Worm (Caenorhabditis elegans) whole organism, mixed stage, embryonic: ENCODE measurements around the gene ZK632.11.

Experiments used
- M03D4.4 ChIP-seq: sonication (generic microtip); optimal IDR thresholded peaks from 2 replicates; lab custom pipeline; 2017; ENCODE audit warnings: mild to moderate bottlenecking, missing genetic modification characterization, missing compliant biosample characterization
- bed-3 ChIP-seq: fragments of 200-800 bp; sonication (Bioruptor generic); optimal IDR thresholded peaks from 3 replicates; lab custom pipeline; 2018; ENCODE audit warnings: mild to moderate bottlenecking, missing genetic modification characterization, moderate library complexity, missing compliant biosample characterization
- blmp-1 ChIP-seq: fragments of 150-350 bp; optimal IDR thresholded peaks from 2 replicates; lab custom pipeline; 2014; ENCODE audit warnings: missing biosample characterization, missing genetic modification characterization
- ceh-39 ChIP-seq: fragments of 150-350 bp; optimal IDR thresholded peaks from 2 replicates; lab custom pipeline; 2014; ENCODE audit warnings: missing biosample characterization, missing genetic modification characterization
- ceh-83 ChIP-seq: fragments of 200-800 bp; sonication (Bioruptor generic); optimal IDR thresholded peaks from 2 replicates; lab custom pipeline; 2018; ENCODE audit warnings: mild to moderate bottlenecking, missing genetic modification characterization, missing compliant biosample characterization
- ces-1 ChIP-seq: fragments of 150-350 bp; optimal IDR thresholded peaks from 2 replicates; lab custom pipeline; 2014; ENCODE audit warnings: missing biosample characterization, missing genetic modification reagents, missing genetic modification characterization
- cnd-1 ChIP-seq: fragments of 200-800 bp; sonication (Bioruptor generic); optimal IDR thresholded peaks from 2 replicates; lab custom pipeline; 2018; ENCODE audit warnings: mild to moderate bottlenecking, missing genetic modification characterization, missing compliant biosample characterization
- drap-1 ChIP-seq: fragments of 200-800 bp; sonication (Bioruptor generic); optimal IDR thresholded peaks from 3 replicates; lab custom pipeline; 2018; ENCODE audit warnings: mild to moderate bottlenecking, missing genetic modification characterization, missing compliant biosample characterization
- elt-3 ChIP-seq: fragments of 150-350 bp; optimal IDR thresholded peaks from 2 replicates; lab custom pipeline; 2014; ENCODE audit warnings: missing biosample characterization, missing genetic modification characterization
- flh-1 ChIP-seq: fragments of 200-800 bp; sonication (Bioruptor generic); optimal IDR thresholded peaks from 2 replicates; lab custom pipeline; 2018; ENCODE audit warnings: mild to moderate bottlenecking, missing genetic modification characterization, moderate library complexity, missing compliant biosample characterization
- hlh-1 ChIP-seq: fragments of 150-350 bp; optimal IDR thresholded peaks from 2 replicates; lab custom pipeline; 2014; ENCODE audit warnings: missing biosample characterization, missing genetic modification reagents, missing genetic modification characterization
- lin-13 ChIP-seq: fragments of 150-350 bp; optimal IDR thresholded peaks from 2 replicates; lab custom pipeline; 2014; ENCODE audit warnings: missing biosample characterization, missing genetic modification characterization
- lin-32 ChIP-seq: fragments of 200-800 bp; sonication (Bioruptor generic); optimal IDR thresholded peaks from 2 replicates; lab custom pipeline; 2018; ENCODE audit warnings: mild to moderate bottlenecking, missing genetic modification characterization, missing compliant biosample characterization
- lsy-2 ChIP-seq: fragments of 150-350 bp; optimal IDR thresholded peaks from 2 replicates; lab custom pipeline; 2014; ENCODE audit warnings: missing biosample characterization, missing genetic modification characterization
- mab-5 ChIP-seq: fragments of 150-350 bp; optimal IDR thresholded peaks from 2 replicates; lab custom pipeline; 2014; ENCODE audit warnings: missing biosample characterization, missing genetic modification characterization
- mep-1 ChIP-seq: fragments of 150-350 bp; optimal IDR thresholded peaks from 2 replicates; lab custom pipeline; 2017; ENCODE audit warnings: missing biosample characterization, missing genetic modification reagents, missing genetic modification characterization, inconsistent platforms
- mls-2 ChIP-seq: sonication (generic microtip); optimal IDR thresholded peaks from 2 replicates; lab custom pipeline; 2016; ENCODE audit warnings: mild to moderate bottlenecking, missing genetic modification characterization, moderate library complexity, missing compliant biosample characterization
- nhr-12 ChIP-seq: fragments of 150-350 bp; optimal IDR thresholded peaks from 2 replicates; lab custom pipeline; 2014; ENCODE audit warnings: missing biosample characterization, missing genetic modification characterization
- nhr-2 ChIP-seq: fragments of 150-350 bp; optimal IDR thresholded peaks from 2 replicates; lab custom pipeline; 2014; ENCODE audit warnings: missing biosample characterization, missing genetic modification characterization
- nhr-237 ChIP-seq: fragments of 150-350 bp; optimal IDR thresholded peaks from 2 replicates; lab custom pipeline; 2014; ENCODE audit warnings: missing biosample characterization, missing genetic modification characterization
- nhr-28 ChIP-seq: fragments of 150-350 bp; optimal IDR thresholded peaks from 2 replicates; lab custom pipeline; 2014; ENCODE audit warnings: missing biosample characterization, missing genetic modification characterization
- nhr-76 ChIP-seq: sonication (generic microtip); optimal IDR thresholded peaks from 2 replicates; lab custom pipeline; 2017; ENCODE audit warnings: missing biosample characterization, missing genetic modification characterization
- sem-2 ChIP-seq: fragments of 200-800 bp; sonication (Bioruptor generic); optimal IDR thresholded peaks from 2 replicates; lab custom pipeline; 2018; ENCODE audit warnings: mild to moderate bottlenecking, missing genetic modification characterization, missing compliant biosample characterization
- sptf-1 ChIP-seq: sonication (generic microtip); optimal IDR thresholded peaks from 2 replicates; lab custom pipeline; 2017; ENCODE audit warnings: mild to moderate bottlenecking, missing genetic modification characterization, moderate library complexity, missing compliant biosample characterization
- tbx-8 ChIP-seq: fragments of 200-800 bp; sonication (Bioruptor generic); optimal IDR thresholded peaks from 2 replicates; lab custom pipeline; 2018; ENCODE audit warnings: mild to moderate bottlenecking, missing genetic modification characterization, moderate library complexity, missing compliant biosample characterization
- unc-120 ChIP-seq: sonication (generic microtip); optimal IDR thresholded peaks from 2 replicates; lab custom pipeline; 2017; ENCODE audit warnings: missing genetic modification characterization, missing compliant biosample characterization; ENCODE audit not compliant: poor library complexity, severe bottlenecking
- unc-39 ChIP-seq: fragments of 150-350 bp; optimal IDR thresholded peaks from 2 replicates; lab custom pipeline; 2014; ENCODE audit warnings: missing biosample characterization, missing genetic modification characterization
- unc-62 ChIP-seq: fragments of 150-350 bp; optimal IDR thresholded peaks from 2 replicates; lab custom pipeline; 2014; ENCODE audit warnings: missing biosample characterization, missing genetic modification reagents, missing genetic modification characterization
- zip-8 ChIP-seq: fragments of 150-350 bp; optimal IDR thresholded peaks from 2 replicates; lab custom pipeline; 2014; ENCODE audit warnings: missing biosample characterization, missing genetic modification characterization
- ztf-11 ChIP-seq: fragments of 150-350 bp; optimal IDR thresholded peaks from 2 replicates; lab custom pipeline; 2014; ENCODE audit warnings: missing biosample characterization, missing genetic modification characterization

ZK632.11 gene

ce11 chrIII:9867352-9867751 lies 39.6 kb downstream of the ZK632.11 start:
- TF ChIP-seq ces-1 (GFP tag; lab: Kevin White, UChicago) (peak; percentile 94), hlh-1 (tag; lab: Kevin White, UChicago) (no peak)

ce11 chrIII:9867780-9868503 lies 40.2 kb downstream of the ZK632.11 start, which contains the start of gene dhhc-4:
Gene dhhc-4, minus strand, starts transcription at chrIII:9867792.
- TF ChIP-seq blmp-1 (tag; lab: Kevin White, UChicago), result no peak
- TF ChIP-seq lin-13 (tag; lab: Kevin White, UChicago), result peak; percentile 6
- TF ChIP-seq nhr-2 (tag; lab: Kevin White, UChicago), result no peak
- no peak for TF ChIP-seq sem-2
- TF ChIP-seq zip-8 (tag; lab: Kevin White, UChicago), result no peak
- no peak for TF ChIP-seq unc-39 (tag; lab: Kevin White, UChicago)
- no peak for TF ChIP-seq hlh-1 (tag; lab: Kevin White, UChicago)
- peak; percentile 26 for TF ChIP-seq mab-5
- TF ChIP-seq mep-1, result peak; percentile 52
- peak; percentile 25 for TF ChIP-seq sptf-1 (tag; lab: Kevin White, UChicago)
- TF ChIP-seq unc-62 (GFP tag; lab: Kevin White, UChicago), result no peak
- no peak for TF ChIP-seq nhr-12
- peak; percentile 48 for TF ChIP-seq lsy-2
- TF ChIP-seq ceh-83 (GFP tag; lab: Kevin White, UChicago), result peak; percentile 9
- TF ChIP-seq, all 35 proteins: peak for 6

ce11 chrIII:9871032-9871431 lies 43.3 kb downstream of the ZK632.11 start, which contains the start of gene ZK757.1:
Gene ZK757.1, minus strand, starts transcription at chrIII:9871132.
- TF ChIP-seq lsy-2 (no peak), nhr-76 (tag; lab: Kevin White, UChicago) (no peak), M03D4.4 (tag; lab: Kevin White, UChicago) (no peak), bed-3 (GFP tag; lab: Kevin White, UChicago) (no peak), elt-3 (tag; lab: Kevin White, UChicago) (no peak), cnd-1 (tag; lab: Kevin White, UChicago) (no peak), unc-120 (tag; lab: Kevin White, UChicago) (no peak), mls-2 (tag; lab: Kevin White, UChicago) (no peak), sptf-1 (tag; lab: Kevin White, UChicago) (no peak), flh-1 (GFP tag; lab: Kevin White, UChicago) (no peak), blmp-1 (tag; lab: Kevin White, UChicago) (no peak), ceh-39 (tag; lab: Kevin White, UChicago) (no peak), ceh-83 (GFP tag; lab: Kevin White, UChicago) (no peak), tbx-8 (GFP tag; lab: Kevin White, UChicago) (no peak), unc-39 (tag; lab: Kevin White, UChicago) (no peak), zip-8 (tag; lab: Kevin White, UChicago) (no peak), drap-1 (GFP tag; lab: Kevin White, UChicago) (no peak)

ce11 chrIII:9874515-9874914 lies 46.8 kb downstream of the ZK632.11 start:
- TF ChIP-seq lin-32 (no peak), ztf-11 (tag; lab: Kevin White, UChicago) (no peak), nhr-237 (tag; lab: Kevin White, UChicago) (no peak)

- TF ChIP-seq lin-13 (tag; lab: Kevin White, UChicago), result no peak
- TF ChIP-seq nhr-28 (tag; lab: Kevin White, UChicago), result no peak
- no peak for TF ChIP-seq sem-2
- no peak for TF ChIP-seq cnd-1 (tag; lab: Kevin White, UChicago)
- TF ChIP-seq elt-3 (tag; lab: Kevin White, UChicago), result no peak
- TF ChIP-seq lin-32, result no peak
- no peak for TF ChIP-seq bed-3 (GFP tag; lab: Kevin White, UChicago)
- no peak for TF ChIP-seq sptf-1 (tag; lab: Kevin White, UChicago)
These were observed 49.2 kb downstream of the ZK632.11 start, which contains the start of gene ZK757.10 for ce11 chrIII:9876951-9877350. Gene ZK757.10, plus strand, starts transcription at chrIII:9877251.
